Fruit fly (Drosophila melanogaster) whole organism: ENCODE results near the gene Mks1.

Source experiments
- psq ChIP-seq: fragments of >200 bp; optimal IDR thresholded peaks from 2 replicates; lab custom pipeline; 2017
- usp ChIP-seq: fragments of >200 bp; optimal IDR thresholded peaks from 2 replicates; lab custom pipeline; 2017; ENCODE audit warnings: missing biosample characterization, missing genetic modification characterization, mixed read lengths

DNA sequence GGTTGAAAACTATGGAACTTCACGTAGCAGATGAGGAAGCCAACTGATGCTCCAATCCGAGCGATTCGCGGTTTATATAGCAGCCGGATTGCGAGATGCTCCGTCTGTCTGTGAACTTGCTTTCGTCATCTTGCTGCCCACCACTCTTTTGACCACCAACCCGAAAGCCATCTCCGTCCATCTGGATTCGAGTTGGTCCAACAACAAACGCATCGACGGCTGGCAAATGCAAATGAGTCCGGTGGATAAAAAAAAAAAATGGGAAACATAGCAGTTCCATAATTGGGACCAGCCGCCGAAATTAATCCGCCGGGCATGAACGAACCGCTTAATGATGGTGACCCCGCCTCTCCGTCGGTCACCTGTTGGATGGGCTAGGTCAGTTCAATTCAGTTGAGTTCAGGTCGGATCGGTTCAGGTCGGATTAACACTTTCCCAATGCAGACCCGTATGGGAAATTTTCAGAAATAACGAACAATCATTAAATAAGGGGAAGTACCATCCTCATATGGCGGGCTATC is 38.6 kb downstream of the Mks1 start, which contains the start of gene CG15731:
- TF ChIP-seq usp (GFP tag; lab: Kevin White, UChicago) (no peak), psq (lab: Kevin White, UChicago) (no peak)
